Fruit fly (Drosophila melanogaster) whole organism, embryonic: ENCODE measurements around the gene CG6006.

Experiments
- Awh ChIP-seq: fragments of 200-800 bp; sonication (Bioruptor generic); IDR thresholded peaks from 2 replicates; pipeline ENCODE4, ENCODE4 v1.3.6; 2022; ENCODE audit warnings: missing biosample characterization, missing genetic modification characterization
- B-H1 ChIP-seq: fragments of 200-800 bp; sonication (Bioruptor generic); IDR thresholded peaks from 3 replicates; pipeline ENCODE4 v1.3.6; 2022; ENCODE audit warnings: missing biosample characterization, missing genetic modification characterization
- Bgb ChIP-seq: fragments of 200-800 bp; sonication (Bioruptor generic); IDR thresholded peaks from 2 replicates; pipeline ENCODE4 v1.3.6; 2022; ENCODE audit warnings: missing biosample characterization, missing genetic modification characterization; ENCODE audit not compliant: partially characterized antibody
- CG1233 ChIP-seq: fragments of 200-800 bp; sonication (Bioruptor generic); optimal IDR thresholded peaks from 4 replicates; lab custom pipeline; 2018; ENCODE audit warnings: missing biosample characterization, mild to moderate bottlenecking, missing genetic modification characterization
- CG14965 ChIP-seq: fragments of 200-800 bp; sonication (Bioruptor generic); optimal IDR thresholded peaks from 2 replicates; lab custom pipeline; 2016; ENCODE audit warnings: missing biosample characterization, missing genetic modification characterization, borderline replicate concordance
- CG16813 ChIP-seq: fragments of 200-800 bp; sonication (Bioruptor generic); IDR thresholded peaks from 3 replicates; pipeline ENCODE4 v1.3.6; 2022; ENCODE audit warnings: missing biosample characterization, missing genetic modification characterization; ENCODE audit not compliant: partially characterized antibody
- CG17612 ChIP-seq: fragments of 200-800 bp; sonication (Bioruptor generic); IDR thresholded peaks from 2 replicates; pipeline ENCODE4 v1.3.6; 2022; ENCODE audit warnings: missing biosample characterization, missing genetic modification characterization
- CG17829 ChIP-seq: fragments of 200-800 bp; optimal IDR thresholded peaks from 2 replicates; lab custom pipeline; 2019; ENCODE audit warnings: missing biosample characterization, mild to moderate bottlenecking, missing genetic modification characterization, moderate library complexity
- CG18476 ChIP-seq: fragments of 200-800 bp; sonication (Bioruptor generic); optimal IDR thresholded peaks from 2 replicates; lab custom pipeline; 2016; ENCODE audit warnings: missing biosample characterization, mild to moderate bottlenecking, missing genetic modification characterization
- CG30403 ChIP-seq: fragments of 200-800 bp; sonication (Bioruptor generic); optimal IDR thresholded peaks from 3 replicates; lab custom pipeline; 2016; ENCODE audit warnings: missing biosample characterization, missing genetic modification characterization
- CG34376 ChIP-seq: fragments of 200-800 bp; sonication (Bioruptor generic); optimal IDR thresholded peaks from 2 replicates; lab custom pipeline; 2018; ENCODE audit warnings: missing biosample characterization, mild to moderate bottlenecking, missing genetic modification characterization
- CG4730 ChIP-seq: fragments of 200-800 bp; sonication (Bioruptor generic); IDR thresholded peaks from 2 replicates; pipeline ENCODE4 v1.3.6; 2022; ENCODE audit warnings: missing biosample characterization, missing genetic modification characterization
- CG4820 ChIP-seq: fragments of 200-800 bp; sonication (Bioruptor generic); optimal IDR thresholded peaks from 3 replicates; lab custom pipeline; 2016; ENCODE audit warnings: missing biosample characterization, missing genetic modification characterization
- CG6689 ChIP-seq: fragments of 200-800 bp; sonication (Bioruptor generic); IDR thresholded peaks from 2 replicates; pipeline ENCODE4 v1.3.6; 2022; ENCODE audit warnings: missing biosample characterization, missing genetic modification characterization
- CG7357 ChIP-seq: fragments of 200-800 bp; sonication (Bioruptor generic); IDR thresholded peaks from 3 replicates; pipeline ENCODE4 v1.3.6; 2022; ENCODE audit warnings: missing biosample characterization, missing genetic modification characterization
- CG7963 ChIP-seq: fragments of 200-800 bp; sonication (Bioruptor generic); IDR thresholded peaks from 3 replicates; pipeline ENCODE4 v1.3.6; 2022; ENCODE audit warnings: missing biosample characterization, missing genetic modification characterization; ENCODE audit not compliant: partially characterized antibody
- CG8944 ChIP-seq: fragments of 200-800 bp; sonication (Bioruptor generic); optimal IDR thresholded peaks from 3 replicates; lab custom pipeline; 2016; ENCODE audit warnings: missing biosample characterization, missing genetic modification characterization
- CG9817 ChIP-seq: fragments of 200-800 bp; sonication (Bioruptor generic); optimal IDR thresholded peaks from 2 replicates; lab custom pipeline; 2018; ENCODE audit warnings: missing biosample characterization, mild to moderate bottlenecking, missing genetic modification characterization, moderate library complexity
- CoRest ChIP-seq: fragments of 200-800 bp; sonication (Bioruptor generic); optimal IDR thresholded peaks from 3 replicates; lab custom pipeline; 2018; ENCODE audit warnings: missing biosample characterization, mild to moderate bottlenecking, missing genetic modification characterization, moderate library complexity
- Dref ChIP-seq: fragments of 200-800 bp; sonication (Bioruptor generic); IDR thresholded peaks from 2 replicates; pipeline ENCODE4 v1.3.6; 2022; ENCODE audit warnings: missing biosample characterization, missing genetic modification characterization
- Eip74EF ChIP-seq, 2 experiments: fragments of 200-800 bp in 1 of 2; fragments of >200 bp in 1 of 2; sonication (Bioruptor generic) in 1 of 2; optimal IDR thresholded peaks; 2 replicates each; lab custom pipeline; 2017 to 2019; ENCODE audit warnings: missing biosample characterization in 2 of 2, missing genetic modification characterization in 2 of 2, mild to moderate bottlenecking in 1 of 2, moderate library complexity in 1 of 2
- HmgD ChIP-seq: fragments of 200-800 bp; sonication (Bioruptor generic); optimal IDR thresholded peaks from 3 replicates; lab custom pipeline; 2016; ENCODE audit warnings: missing biosample characterization, missing genetic modification characterization
- MBD-R2 ChIP-seq: fragments of 200-800 bp; sonication (Bioruptor generic); IDR thresholded peaks from 2 replicates; pipeline ENCODE4 v1.3.6; 2022; ENCODE audit warnings: missing biosample characterization, missing genetic modification characterization
- NFAT ChIP-seq: fragments of 200-800 bp; sonication (Bioruptor generic); IDR thresholded peaks from 2 replicates; pipeline ENCODE4 v1.3.6; 2022; ENCODE audit warnings: missing biosample characterization, missing genetic modification characterization
- PHDP ChIP-seq: fragments of 200-800 bp; sonication (Bioruptor generic); optimal IDR thresholded peaks from 3 replicates; lab custom pipeline; 2018; ENCODE audit warnings: missing biosample characterization, mild to moderate bottlenecking, missing genetic modification characterization, moderate library complexity
- ac ChIP-seq: fragments of 200-800 bp; sonication (Bioruptor generic); optimal IDR thresholded peaks from 3 replicates; lab custom pipeline; 2017; ENCODE audit warnings: missing biosample characterization, mild to moderate bottlenecking, missing genetic modification characterization
- ato ChIP-seq: fragments of 200-800 bp; sonication (Bioruptor generic); IDR thresholded peaks from 2 replicates; pipeline ENCODE4 v1.3.6; 2022; ENCODE audit warnings: missing biosample characterization, missing genetic modification characterization; ENCODE audit not compliant: partially characterized antibody
- az2 ChIP-seq: fragments of 200-800 bp; sonication (Bioruptor generic); optimal IDR thresholded peaks from 3 replicates; lab custom pipeline; 2016; ENCODE audit warnings: missing biosample characterization, missing genetic modification characterization
- bbx ChIP-seq: fragments of 200-800 bp; sonication (Bioruptor generic); IDR thresholded peaks from 2 replicates; pipeline ENCODE4 v1.3.6; 2022; ENCODE audit warnings: missing biosample characterization, missing genetic modification characterization; ENCODE audit not compliant: partially characterized antibody
- chif ChIP-seq, 2 experiments: fragments of 200-800 bp; sonication (Bioruptor generic); optimal IDR thresholded peaks; 3 replicates each; lab custom pipeline; 2016; ENCODE audit warnings: missing biosample characterization in 2 of 2, missing genetic modification characterization in 2 of 2
- chm ChIP-seq: fragments of 200-800 bp; sonication (Bioruptor generic); IDR thresholded peaks from 2 replicates; pipeline ENCODE4 v1.3.6; 2022; ENCODE audit warnings: missing biosample characterization, missing genetic modification characterization
- dmrt11E ChIP-seq: fragments of 200-800 bp; sonication (Bioruptor generic); optimal IDR thresholded peaks from 3 replicates; lab custom pipeline; 2018; ENCODE audit warnings: missing biosample characterization, mild to moderate bottlenecking, missing genetic modification characterization, moderate library complexity
- eve ChIP-seq, 2 experiments: fragments of >200 bp; optimal IDR thresholded peaks; 2 replicates each; lab custom pipeline; 2017; ENCODE audit warnings: missing biosample characterization in 2 of 2, missing genetic modification characterization in 2 of 2
- eyg ChIP-seq: fragments of 200-800 bp; sonication (Bioruptor generic); optimal IDR thresholded peaks from 3 replicates; lab custom pipeline; 2016; ENCODE audit warnings: missing biosample characterization, missing genetic modification characterization
- gfzf ChIP-seq: fragments of 200-800 bp; sonication (Bioruptor generic); optimal IDR thresholded peaks from 2 replicates; lab custom pipeline; 2016; ENCODE audit warnings: missing biosample characterization, mild to moderate bottlenecking, missing genetic modification characterization, moderate library complexity
- gsb-n ChIP-seq: fragments of 200-800 bp; sonication (Bioruptor generic); optimal IDR thresholded peaks from 3 replicates; lab custom pipeline; 2018; ENCODE audit warnings: missing biosample characterization, mild to moderate bottlenecking, missing genetic modification characterization
- hb ChIP-seq: fragments of 200-800 bp; sonication (Bioruptor generic); IDR thresholded peaks from 3 replicates; pipeline ENCODE4 v1.3.6; 2022; ENCODE audit warnings: missing biosample characterization, missing genetic modification characterization; ENCODE audit not compliant: partially characterized antibody
- mam ChIP-seq: fragments of 200-800 bp; sonication (Bioruptor generic); optimal IDR thresholded peaks from 3 replicates; lab custom pipeline; 2016; ENCODE audit warnings: missing biosample characterization, missing genetic modification characterization
- pan ChIP-seq, 4 experiments: fragments of >200 bp in 3 of 4; fragments of 200-800 bp in 1 of 4; sonication (Bioruptor generic) in 1 of 4; optimal IDR thresholded peaks in 3 of 4; IDR thresholded peaks in 1 of 4; 2 replicates each; pipeline versions ENCODE4 v1.3.6 to Lab custom; 2017 to 2022; ENCODE audit warnings: missing biosample characterization in 2 of 4, missing genetic modification characterization in 2 of 4, mixed read lengths in 1 of 4
- rib ChIP-seq: fragments of 200-800 bp; sonication (Bioruptor generic); IDR thresholded peaks from 2 replicates; pipeline ENCODE4 v1.3.6; 2022; ENCODE audit warnings: missing biosample characterization, missing genetic modification characterization
- run ChIP-seq: fragments of 200-800 bp; sonication (Bioruptor generic); optimal IDR thresholded peaks from 3 replicates; lab custom pipeline; 2018; ENCODE audit warnings: missing biosample characterization, mild to moderate bottlenecking, missing genetic modification characterization
- sc ChIP-seq, 3 experiments: fragments of >200 bp in 2 of 3; fragments of 200-800 bp in 1 of 3; sonication (Bioruptor generic) in 1 of 3; optimal IDR thresholded peaks; 2 replicates in 2 of 3; 3 replicates in 1 of 3; lab custom pipeline; 2017; ENCODE audit warnings: mild to moderate bottlenecking in 1 of 3, missing biosample characterization in 1 of 3, missing genetic modification characterization in 1 of 3, missing genetic modification reagents in 1 of 3
- sisA ChIP-seq: fragments of 200-800 bp; sonication (Bioruptor generic); IDR thresholded peaks from 2 replicates; pipeline ENCODE4 v1.3.6; 2022; ENCODE audit warnings: missing biosample characterization, missing genetic modification characterization
- sug ChIP-seq: fragments of 200-800 bp; optimal IDR thresholded peaks from 2 replicates; lab custom pipeline; 2019; ENCODE audit warnings: missing biosample characterization, mild to moderate bottlenecking, missing genetic modification characterization, moderate library complexity
- tll ChIP-seq, 2 experiments: fragments of 200-800 bp in 1 of 2; fragments of >200 bp in 1 of 2; sonication (Bioruptor generic) in 1 of 2; optimal IDR thresholded peaks; 2 replicates each; lab custom pipeline; 2017 to 2019; ENCODE audit warnings: missing biosample characterization in 2 of 2, missing genetic modification characterization in 2 of 2, mild to moderate bottlenecking in 1 of 2, moderate library complexity in 1 of 2
- zen2 ChIP-seq: fragments of 200-800 bp; sonication (Bioruptor generic); IDR thresholded peaks from 3 replicates; pipeline ENCODE4 v1.3.6; 2022; ENCODE audit warnings: missing biosample characterization, missing genetic modification characterization; ENCODE audit not compliant: partially characterized antibody

CG6006 gene

dm6 chr3R:16186791-16187681 is 32.3 kb downstream of the CG6006 start, which contains the start of gene sra (continued):
- TF ChIP-seq pan (optimal IDR thresholded peaks at IDR 0.05; lab: Kevin White, UChicago), result no peak
- TF ChIP-seq pan (GFP tag; optimal IDR thresholded peaks at IDR 0.05 in 1 of 2, IDR thresholded peaks at IDR 0.05 in 1 of 2), result no peak
- TF ChIP-seq run (tag; lab: Kevin White, UChicago), result no peak
- TF ChIP-seq hb (GFP tag; lab: Robert Waterston, UW), result peak; percentile 96
- TF ChIP-seq ato (GFP tag; lab: Robert Waterston, UW), result peak; percentile 95
- TF ChIP-seq eve (GFP tag; optimal IDR thresholded peaks at IDR 0.05; lab: Kevin White, UChicago), result no peak
- no peak for TF ChIP-seq sisA (GFP tag; lab: Robert Waterston, UW)
- no peak for TF ChIP-seq CG34376 (GFP tag; lab: Kevin White, UChicago)
- TF ChIP-seq chm (GFP tag; lab: Robert Waterston, UW), result peak; percentile 71; the same call in 1 of the 2 replicates
- TF ChIP-seq gfzf (GFP tag; lab: Kevin White, UChicago), result peak; percentile 57
- peak; percentile 100 for TF ChIP-seq Dref (GFP tag; lab: Robert Waterston, UW)
- TF ChIP-seq zen2 (GFP tag; lab: Robert Waterston, UW), result peak; percentile 95
- peak; percentile 98 for TF ChIP-seq CG7963 (GFP tag; lab: Robert Waterston, UW)
- no peak for TF ChIP-seq ac
- peak; percentile 72 for TF ChIP-seq CG17829 (tag; lab: Kevin White, UChicago)
- TF ChIP-seq mam (GFP tag; lab: Kevin White, UChicago), result peak; percentile 31
- peak; percentile 17; the same call in 1 of the 2 replicates for TF ChIP-seq rib (GFP tag; lab: Robert Waterston, UW)
- TF ChIP-seq az2 (GFP tag; lab: Kevin White, UChicago), result no peak
- TF ChIP-seq Awh (GFP tag; lab: Robert Waterston, UW), result no peak
- TF ChIP-seq CG16813 (GFP tag; lab: Robert Waterston, UW), result peak; percentile 96
- TF ChIP-seq chif (GFP tag; optimal IDR thresholded peaks at IDR 0.05; lab: Kevin White, UChicago), result peak in 1 of 2 experiments; percentile 7
- TF ChIP-seq CG17612 (GFP tag; lab: Robert Waterston, UW), result no peak
- TF ChIP-seq CG30403 (GFP tag; lab: Kevin White, UChicago), result peak; percentile 7
- no peak for TF ChIP-seq eyg (GFP tag; lab: Kevin White, UChicago)
- TF ChIP-seq CG18476, result no peak
- TF ChIP-seq CG8944 (GFP tag; lab: Kevin White, UChicago), result no peak
- TF ChIP-seq PHDP (tag; lab: Kevin White, UChicago), result peak; percentile 35
- TF ChIP-seq MBD-R2, result peak; percentile 94
- TF ChIP-seq dmrt11E (tag; lab: Kevin White, UChicago), result peak; percentile 15
- TF ChIP-seq B-H1 (GFP tag; lab: Robert Waterston, UW), result no peak
- TF ChIP-seq HmgD, result peak; percentile 67
- peak; percentile 17 for TF ChIP-seq CG1233 (GFP tag; lab: Kevin White, UChicago)
- TF ChIP-seq Eip74EF (GFP tag; optimal IDR thresholded peaks at IDR 0.05; lab: Kevin White, UChicago), result no peak
- peak; percentile 59 for TF ChIP-seq NFAT
- 0 out of 3 replicates have a peak, but pooled peaks have one; percentile 5 for TF ChIP-seq CG7357
- TF ChIP-seq CoRest (tag; lab: Kevin White, UChicago), result peak; percentile 37
- peak; percentile 20 for TF ChIP-seq gsb-n
- no peak for TF ChIP-seq CG4820 (GFP tag; lab: Kevin White, UChicago)
- no peak for TF ChIP-seq CG4730 (GFP tag; lab: Robert Waterston, UW)
- TF ChIP-seq tll (GFP tag; optimal IDR thresholded peaks at IDR 0.05; lab: Kevin White, UChicago), result no peak
- TF ChIP-seq sug (tag; lab: Kevin White, UChicago), result peak; percentile 46
- TF ChIP-seq CG6689 (GFP tag; lab: Robert Waterston, UW), result 0 out of 2 replicates have a peak, but pooled peaks have one; percentile 12
- no peak for TF ChIP-seq CG14965 (GFP tag; lab: Kevin White, UChicago)
- TF ChIP-seq CG9817 (tag; lab: Kevin White, UChicago), result no peak
- no peak for TF ChIP-seq sc (optimal IDR thresholded peaks at IDR 0.05; lab: Kevin White, UChicago)
- TF ChIP-seq sc (GFP tag; optimal IDR thresholded peaks at IDR 0.05; lab: Kevin White, UChicago), result no peak
- peak; percentile 99 for TF ChIP-seq Bgb (GFP tag; lab: Robert Waterston, UW)
- TF ChIP-seq bbx (GFP tag; lab: Robert Waterston, UW), result peak; percentile 98
